Fruit fly (Drosophila melanogaster) whole organism, embryonic: Measurements from ENCODE around the gene Obp73a.
"Not testable (repeated sequence)": the region's sequence is repeated elsewhere in the genome, so short reads cannot be mapped to it uniquely, and the experiment has no call there.

Source experiments
- Aef1 ChIP-seq: fragments of 200-800 bp; sonication (Bioruptor generic); IDR thresholded peaks from 3 replicates; pipeline ENCODE4 v1.3.6; 2022; ENCODE audit warnings: missing biosample characterization, missing genetic modification characterization
- B-H1 ChIP-seq: fragments of 200-800 bp; sonication (Bioruptor generic); IDR thresholded peaks from 3 replicates; pipeline ENCODE4 v1.3.6; 2022; ENCODE audit warnings: missing biosample characterization, missing genetic modification characterization
- CG34376 ChIP-seq: fragments of 200-800 bp; sonication (Bioruptor generic); optimal IDR thresholded peaks from 2 replicates; lab custom pipeline; 2018; ENCODE audit warnings: missing biosample characterization, mild to moderate bottlenecking, missing genetic modification characterization
- CG3726 ChIP-seq: fragments of 200-800 bp; sonication (Bioruptor generic); IDR thresholded peaks from 3 replicates; pipeline ENCODE4, ENCODE4 v1.3.6; 2022; ENCODE audit warnings: missing biosample characterization, missing genetic modification characterization
- CrebB ChIP-seq: fragments of 200-800 bp; sonication (Bioruptor generic); optimal IDR thresholded peaks from 3 replicates; lab custom pipeline; 2018; ENCODE audit warnings: missing biosample characterization, mild to moderate bottlenecking, missing genetic modification characterization
- Hmr ChIP-seq: fragments of 200-800 bp; sonication (Bioruptor generic); optimal IDR thresholded peaks from 3 replicates; lab custom pipeline; 2017; ENCODE audit warnings: mild to moderate bottlenecking, missing biosample characterization, missing genetic modification reagents, missing genetic modification characterization
- Hsf ChIP-seq: fragments of 200-800 bp; sonication (Bioruptor generic); optimal IDR thresholded peaks from 3 replicates; lab custom pipeline; 2016; ENCODE audit warnings: missing biosample characterization, missing genetic modification characterization

- not testable (repeated sequence) for TF ChIP-seq CG34376 (GFP tag; lab: Kevin White, UChicago); Hmr (GFP tag; lab: Kevin White, UChicago); Aef1; CG3726 (GFP tag; lab: Robert Waterston, UW); B-H1 (GFP tag; lab: Robert Waterston, UW); Hsf; CrebB (tag; lab: Kevin White, UChicago)
These were observed 10.4 kb downstream of the Obp73a start, which contains the start of gene Ogdh for dm6 chr3L:16954522-16954921.
